Worm (Caenorhabditis elegans) whole organism, L1 larva: ENCODE measurements around the gene gst-26.

Experiments
- C04F5.9 ChIP-seq: sonication (generic microtip); optimal IDR thresholded peaks from 2 replicates; lab custom pipeline; 2016; ENCODE audit warnings: missing genetic modification characterization, missing compliant biosample characterization
- C16A3.4 ChIP-seq: fragments of 150-350 bp; optimal IDR thresholded peaks from 2 replicates; lab custom pipeline; 2014; ENCODE audit warnings: missing biosample characterization, missing genetic modification characterization
- F16B12.6 ChIP-seq: fragments of 150-350 bp; optimal IDR thresholded peaks from 2 replicates; lab custom pipeline; 2014; ENCODE audit warnings: missing biosample characterization, missing genetic modification characterization
- Y116A8C.19 ChIP-seq: sonication (generic microtip); optimal IDR thresholded peaks from 2 replicates; lab custom pipeline; 2016; ENCODE audit warnings: missing compliant biosample characterization, missing genetic modification characterization, borderline replicate concordance
- aha-1 ChIP-seq: fragments of 150-350 bp; optimal IDR thresholded peaks from 2 replicates; lab custom pipeline; 2014; ENCODE audit warnings: missing biosample characterization, missing genetic modification characterization
- alr-1 ChIP-seq: fragments of 200-800 bp; sonication (Bioruptor generic); optimal IDR thresholded peaks from 2 replicates; lab custom pipeline; 2018; ENCODE audit warnings: borderline replicate concordance, mild to moderate bottlenecking, missing genetic modification characterization, missing compliant biosample characterization
- aly-2 ChIP-seq: fragments of 150-350 bp; optimal IDR thresholded peaks from 2 replicates; lab custom pipeline; 2014; ENCODE audit warnings: missing biosample characterization, missing genetic modification characterization
- ceh-63 ChIP-seq: fragments of 200-800 bp; sonication (Bioruptor generic); optimal IDR thresholded peaks from 2 replicates; lab custom pipeline; 2018; ENCODE audit warnings: mild to moderate bottlenecking, missing genetic modification characterization, missing compliant biosample characterization
- ceh-82 ChIP-seq, 3 experiments: fragments of 150-350 bp in 1 of 3; sonication (generic microtip) in 2 of 3; optimal IDR thresholded peaks; 2 replicates each; lab custom pipeline; 2014 to 2017; ENCODE audit warnings: missing biosample characterization in 3 of 3, missing genetic modification characterization in 3 of 3
- ces-1 ChIP-seq: fragments of 150-350 bp; optimal IDR thresholded peaks from 2 replicates; lab custom pipeline; 2014; ENCODE audit warnings: missing biosample characterization, missing genetic modification reagents, missing genetic modification characterization
- dpl-1 ChIP-seq, 3 experiments: fragments of 150-350 bp in 2 of 3; sonication (generic microtip) in 1 of 3; optimal IDR thresholded peaks; 2 replicates each; lab custom pipeline; 2014 to 2017; ENCODE audit warnings: missing biosample characterization in 3 of 3, missing genetic modification characterization in 3 of 3, missing genetic modification reagents in 3 of 3
- dsc-1 ChIP-seq: sonication (generic microtip); optimal IDR thresholded peaks from 2 replicates; lab custom pipeline; 2016; ENCODE audit warnings: mild to moderate bottlenecking, missing genetic modification characterization, missing compliant biosample characterization
- efl-1 ChIP-seq, 4 experiments: fragments of 150-350 bp; optimal IDR thresholded peaks in 3 of 4; peaks in 1 of 4; 1 replicate in 1 of 4; 2 replicates in 3 of 4; lab custom pipeline; 2014; ENCODE audit warnings: missing biosample characterization in 2 of 4, missing genetic modification characterization in 2 of 4, missing genetic modification reagents in 2 of 4
- elt-2 ChIP-seq: sonication (generic microtip); optimal IDR thresholded peaks from 2 replicates; lab custom pipeline; 2016; ENCODE audit warnings: missing genetic modification characterization, mild to moderate bottlenecking, inconsistent platforms, missing compliant biosample characterization, missing genetic modification reagents
- fkh-10 ChIP-seq: sonication (generic microtip); optimal IDR thresholded peaks from 2 replicates; lab custom pipeline; 2017; ENCODE audit warnings: missing biosample characterization, missing genetic modification reagents, missing genetic modification characterization
- fkh-8 ChIP-seq: sonication (generic microtip); optimal IDR thresholded peaks from 2 replicates; lab custom pipeline; 2016; ENCODE audit warnings: mild to moderate bottlenecking, missing genetic modification characterization, missing compliant biosample characterization
- fos-1 ChIP-seq: fragments of 150-350 bp; optimal IDR thresholded peaks from 2 replicates; lab custom pipeline; 2014; ENCODE audit warnings: missing biosample characterization, missing genetic modification characterization
- grh-1 ChIP-seq: fragments of 200-800 bp; sonication (Bioruptor generic); IDR thresholded peaks from 2 replicates; pipeline ENCODE4 v1.3.6; 2022; ENCODE audit warnings: missing genetic modification reagents, missing genetic modification characterization, missing compliant biosample characterization
- hlh-17 ChIP-seq: fragments of 200-800 bp; sonication (Bioruptor generic); optimal IDR thresholded peaks from 2 replicates; lab custom pipeline; 2018; ENCODE audit warnings: missing genetic modification characterization, mild to moderate bottlenecking, missing compliant biosample characterization, moderate library complexity, borderline replicate concordance
- hlh-4 ChIP-seq: sonication (generic microtip); optimal IDR thresholded peaks from 2 replicates; lab custom pipeline; 2016; ENCODE audit warnings: mild to moderate bottlenecking, missing genetic modification characterization, missing compliant biosample characterization
- irx-1 ChIP-seq: sonication (generic microtip); optimal IDR thresholded peaks from 2 replicates; lab custom pipeline; 2016; ENCODE audit warnings: missing genetic modification characterization, missing compliant biosample characterization
- isw-1 ChIP-seq: fragments of 200-800 bp; sonication (Bioruptor generic); IDR thresholded peaks from 2 replicates; pipeline ENCODE4 v1.3.6; 2022; ENCODE audit warnings: missing genetic modification characterization, missing compliant biosample characterization
- jun-1 ChIP-seq: fragments of 150-350 bp; optimal IDR thresholded peaks from 2 replicates; lab custom pipeline; 2014; ENCODE audit warnings: missing biosample characterization, missing genetic modification reagents, missing genetic modification characterization
- lin-13 ChIP-seq: fragments of 150-350 bp; optimal IDR thresholded peaks from 2 replicates; lab custom pipeline; 2014; ENCODE audit warnings: missing biosample characterization, missing genetic modification reagents, missing genetic modification characterization
- lin-14 ChIP-seq: fragments of 200-800 bp; sonication (Bioruptor generic); optimal IDR thresholded peaks from 2 replicates; lab custom pipeline; 2018; ENCODE audit warnings: mild to moderate bottlenecking, missing genetic modification characterization, moderate library complexity, missing compliant biosample characterization
- lin-35 ChIP-seq, 2 experiments: fragments of 150-350 bp; optimal IDR thresholded peaks; 2 replicates each; lab custom pipeline; 2014; ENCODE audit warnings: missing biosample characterization in 2 of 2, missing genetic modification characterization in 2 of 2, missing genetic modification reagents in 2 of 2
- lin-39 ChIP-seq: fragments of 150-350 bp; optimal IDR thresholded peaks from 2 replicates; lab custom pipeline; 2014; ENCODE audit warnings: missing biosample characterization, missing genetic modification reagents, missing genetic modification characterization
- nhr-19 ChIP-seq: fragments of 200-800 bp; sonication (Bioruptor generic); conservative IDR thresholded peaks from 2 replicates; pipeline ENCODE4 v1.3.6; 2022; ENCODE audit warnings: missing genetic modification characterization, missing compliant biosample characterization
- nhr-20 ChIP-seq: sonication (generic microtip); optimal IDR thresholded peaks from 2 replicates; lab custom pipeline; 2016; ENCODE audit warnings: mild to moderate bottlenecking, missing genetic modification characterization, missing compliant biosample characterization
- nhr-237 ChIP-seq: fragments of 150-350 bp; optimal IDR thresholded peaks from 2 replicates; lab custom pipeline; 2014; ENCODE audit warnings: missing biosample characterization, missing genetic modification characterization
- nhr-28 ChIP-seq: fragments of 150-350 bp; optimal IDR thresholded peaks from 2 replicates; lab custom pipeline; 2014; ENCODE audit warnings: missing biosample characterization, missing genetic modification characterization
- nhr-77 ChIP-seq: fragments of 150-350 bp; optimal IDR thresholded peaks from 2 replicates; lab custom pipeline; 2014; ENCODE audit warnings: missing biosample characterization, missing genetic modification characterization
- nhr-84 ChIP-seq: sonication (generic microtip); optimal IDR thresholded peaks from 2 replicates; lab custom pipeline; 2017; ENCODE audit warnings: missing biosample characterization, missing genetic modification characterization
- pag-3 ChIP-seq: sonication (generic microtip); optimal IDR thresholded peaks from 2 replicates; lab custom pipeline; 2017; ENCODE audit warnings: missing genetic modification characterization, mild to moderate bottlenecking, missing compliant biosample characterization, antibody characterized with exemption, borderline replicate concordance; ENCODE audit not compliant: insufficient read depth
- pqm-1 ChIP-seq: sonication (generic microtip); optimal IDR thresholded peaks from 3 replicates; lab custom pipeline; 2017; ENCODE audit warnings: missing biosample characterization, missing genetic modification characterization
- rnt-1 ChIP-seq: sonication (generic microtip); optimal IDR thresholded peaks from 2 replicates; lab custom pipeline; 2016; ENCODE audit warnings: mild to moderate bottlenecking, missing genetic modification characterization, moderate library complexity, missing compliant biosample characterization
- snu-23 ChIP-seq: sonication (generic microtip); optimal IDR thresholded peaks from 2 replicates; lab custom pipeline; 2016; ENCODE audit warnings: missing genetic modification characterization, missing compliant biosample characterization
- sox-4 ChIP-seq: sonication (generic microtip); optimal IDR thresholded peaks from 2 replicates; lab custom pipeline; 2016; ENCODE audit warnings: missing genetic modification characterization, missing compliant biosample characterization
- unc-30 ChIP-seq: sonication (generic microtip); optimal IDR thresholded peaks from 2 replicates; lab custom pipeline; 2017; ENCODE audit warnings: missing biosample characterization, missing genetic modification characterization
- unc-62 ChIP-seq: fragments of 150-350 bp; optimal IDR thresholded peaks from 2 replicates; lab custom pipeline; 2014; ENCODE audit warnings: missing biosample characterization, missing genetic modification reagents, missing genetic modification characterization
- unc-98 ChIP-seq: fragments of 200-800 bp; sonication (Bioruptor generic); IDR thresholded peaks from 2 replicates; pipeline ENCODE4 v1.3.6; 2022; ENCODE audit warnings: missing genetic modification characterization, missing compliant biosample characterization
- xbp-1 ChIP-seq: sonication (generic microtip); optimal IDR thresholded peaks from 2 replicates; lab custom pipeline; 2016; ENCODE audit warnings: missing genetic modification characterization, missing compliant biosample characterization
- ztf-11 ChIP-seq, 2 experiments: sonication (generic microtip); optimal IDR thresholded peaks; 2 replicates each; lab custom pipeline; 2016 to 2017; ENCODE audit warnings: missing genetic modification characterization in 2 of 2, missing biosample characterization in 1 of 2, missing compliant biosample characterization in 1 of 2

The gst-26 gene

ce11 chrII:15165681-15166235 lies 1.4 kb upstream of the gst-26 start, which contains the start of gene gst-27 (continued):
- TF ChIP-seq unc-98 (GFP tag; lab: Robert Waterston, UW) (no peak), pqm-1 (no peak), aly-2 (tag; lab: Kevin White, UChicago) (peak; percentile 59), fos-1 (tag; lab: Kevin White, UChicago) (peak; percentile 83), ceh-82 (tag; optimal IDR thresholded peaks at IDR 0.05; lab: Kevin White, UChicago) (peak in 2 of 3 experiments; percentile 76 to 92), pag-3 (tag; lab: Kevin White, UChicago) (no peak), lin-13 (peak; percentile 72), rnt-1 (tag; lab: Kevin White, UChicago) (peak; percentile 89), nhr-19 (GFP tag; lab: Robert Waterston, UW) (peak; percentile 81), ceh-63 (GFP tag; lab: Kevin White, UChicago) (no peak), xbp-1 (tag; lab: Kevin White, UChicago) (peak; percentile 70), aha-1 (no peak), lin-14 (GFP tag; lab: Kevin White, UChicago) (peak; percentile 87), isw-1 (GFP tag; lab: Robert Waterston, UW) (peak; percentile 49), elt-2 (tag; lab: Kevin White, UChicago) (peak; percentile 55), hlh-4 (no peak), dpl-1 (GFP tag; optimal IDR thresholded peaks at IDR 0.05; lab: Kevin White, UChicago) (peak; percentile 59 to 74 (median 67)), F16B12.6 (tag; lab: Kevin White, UChicago) (peak; percentile 47), Y116A8C.19 (tag; lab: Kevin White, UChicago) (no peak), lin-35 (GFP tag; optimal IDR thresholded peaks at IDR 0.05; lab: Kevin White, UChicago) (peak; percentile 80 to 90), nhr-237 (no peak), unc-30 (no peak), nhr-77 (tag; lab: Kevin White, UChicago) (peak; percentile 93), nhr-28 (tag; lab: Kevin White, UChicago) (no peak), hlh-17 (GFP tag; lab: Kevin White, UChicago) (no peak), ztf-11 (tag; optimal IDR thresholded peaks at IDR 0.05; lab: Kevin White, UChicago) (peak in 1 of 2 experiments; percentile 64), lin-39 (tag; lab: Kevin White, UChicago) (no peak), nhr-84 (tag; lab: Kevin White, UChicago) (no peak), unc-62 (no peak), snu-23 (GFP tag; lab: Kevin White, UChicago) (peak; percentile 93), irx-1 (peak; percentile 65), C04F5.9 (tag; lab: Kevin White, UChicago) (peak; percentile 57)

ce11 chrII:15158364-15158763 lies 6.0 kb downstream of the gst-26 start:
- no peak for TF ChIP-seq efl-1 (optimal IDR thresholded peaks at IDR 0.05; lab: Kevin White, UChicago)
- peak in 1 of 2 experiments; percentile 59 for TF ChIP-seq efl-1 (GFP tag; optimal IDR thresholded peaks at IDR 0.05 in 1 of 2; lab: Kevin White, UChicago)
- TF ChIP-seq alr-1 = no peak

ce11 chrII:15157880-15158279 lies 6.5 kb downstream of the gst-26 start, which contains the start of gene ptr-20:
Gene ptr-20 (plus strand): TSS chrII:15158180.
- TF ChIP-seq nhr-84 (tag; lab: Kevin White, UChicago) = no peak
- TF ChIP-seq jun-1 (tag; lab: Kevin White, UChicago) = no peak
- no peak for TF ChIP-seq C16A3.4 (tag; lab: Kevin White, UChicago)
- no peak for TF ChIP-seq pag-3 (tag; lab: Kevin White, UChicago)
- no peak for TF ChIP-seq fos-1 (tag; lab: Kevin White, UChicago)
- no peak for TF ChIP-seq dpl-1 (GFP tag; optimal IDR thresholded peaks at IDR 0.05; lab: Kevin White, UChicago)
- TF ChIP-seq isw-1 (GFP tag; lab: Robert Waterston, UW) = no peak
- TF ChIP-seq sox-4 (tag; lab: Kevin White, UChicago) = no peak
- TF ChIP-seq fkh-8 (tag; lab: Kevin White, UChicago) = no peak
- TF ChIP-seq aly-2 (tag; lab: Kevin White, UChicago) = no peak
- TF ChIP-seq pqm-1 = no peak
- no peak for TF ChIP-seq nhr-28 (tag; lab: Kevin White, UChicago)
- no peak for TF ChIP-seq ces-1
- TF ChIP-seq grh-1 (GFP tag; lab: Robert Waterston, UW) = no peak
- no peak for TF ChIP-seq nhr-20 (tag; lab: Kevin White, UChicago)
- no peak for TF ChIP-seq dsc-1
- TF ChIP-seq fkh-10 (GFP tag; lab: Kevin White, UChicago) = no peak
- TF ChIP-seq, all 84 proteins: peak for 0
